Worm (Caenorhabditis elegans) whole organism, L1 larva: Measurements from ENCODE around the gene vha-2.
A peak's percentile ranks its signal among the peaks of the same experiment; 100 is the strongest.

ENCODE experiments used
- C04F5.9 ChIP-seq: sonication (generic microtip); optimal IDR thresholded peaks from 2 replicates; lab custom pipeline; 2016; ENCODE audit warnings: missing genetic modification characterization, missing compliant biosample characterization
- F16B12.6 ChIP-seq: fragments of 150-350 bp; optimal IDR thresholded peaks from 2 replicates; lab custom pipeline; 2014; ENCODE audit warnings: missing biosample characterization, missing genetic modification characterization
- Y116A8C.19 ChIP-seq: sonication (generic microtip); optimal IDR thresholded peaks from 2 replicates; lab custom pipeline; 2016; ENCODE audit warnings: missing compliant biosample characterization, missing genetic modification characterization, borderline replicate concordance
- aly-2 ChIP-seq: fragments of 150-350 bp; optimal IDR thresholded peaks from 2 replicates; lab custom pipeline; 2014; ENCODE audit warnings: missing biosample characterization, missing genetic modification characterization
- blmp-1 ChIP-seq: fragments of 150-350 bp; optimal IDR thresholded peaks from 2 replicates; lab custom pipeline; 2014; ENCODE audit warnings: missing biosample characterization, missing genetic modification characterization
- ceh-88 ChIP-seq: fragments of 200-800 bp; sonication (Bioruptor generic); IDR thresholded peaks from 2 replicates; pipeline ENCODE4 v1.3.6; 2022; ENCODE audit warnings: missing genetic modification characterization, missing compliant biosample characterization
- ceh-90 ChIP-seq: sonication (generic microtip); optimal IDR thresholded peaks from 2 replicates; lab custom pipeline; 2016; ENCODE audit warnings: missing genetic modification characterization, missing compliant biosample characterization
- efl-1 ChIP-seq, 4 experiments: fragments of 150-350 bp; optimal IDR thresholded peaks in 3 of 4; peaks in 1 of 4; 1 replicate in 1 of 4; 2 replicates in 3 of 4; lab custom pipeline; 2014; ENCODE audit warnings: missing biosample characterization in 2 of 4, missing genetic modification characterization in 2 of 4, missing genetic modification reagents in 2 of 4
- efl-3 ChIP-seq: fragments of 200-800 bp; sonication (Bioruptor generic); optimal IDR thresholded peaks from 2 replicates; lab custom pipeline; 2018; ENCODE audit warnings: mild to moderate bottlenecking, missing genetic modification characterization, missing compliant biosample characterization
- egl-13 ChIP-seq: sonication (generic microtip); optimal IDR thresholded peaks from 2 replicates; lab custom pipeline; 2016; ENCODE audit warnings: missing genotype, missing genetic modification reagents, missing genetic modification characterization, missing compliant biosample characterization
- egl-27 ChIP-seq, 2 experiments: fragments of 150-350 bp in 1 of 2; sonication (generic microtip); optimal IDR thresholded peaks; 3 replicates each; lab custom pipeline; 2017 to 2018; ENCODE audit warnings: missing biosample characterization in 2 of 2, missing genetic modification characterization in 2 of 2, missing genetic modification reagents in 2 of 2
- elt-2 ChIP-seq: sonication (generic microtip); optimal IDR thresholded peaks from 2 replicates; lab custom pipeline; 2016; ENCODE audit warnings: missing genetic modification characterization, mild to moderate bottlenecking, inconsistent platforms, missing compliant biosample characterization, missing genetic modification reagents
- fkh-10 ChIP-seq: sonication (generic microtip); optimal IDR thresholded peaks from 2 replicates; lab custom pipeline; 2017; ENCODE audit warnings: missing biosample characterization, missing genetic modification reagents, missing genetic modification characterization
- fkh-8 ChIP-seq: sonication (generic microtip); optimal IDR thresholded peaks from 2 replicates; lab custom pipeline; 2016; ENCODE audit warnings: mild to moderate bottlenecking, missing genetic modification characterization, missing compliant biosample characterization
- hlh-17 ChIP-seq: fragments of 200-800 bp; sonication (Bioruptor generic); optimal IDR thresholded peaks from 2 replicates; lab custom pipeline; 2018; ENCODE audit warnings: missing genetic modification characterization, mild to moderate bottlenecking, missing compliant biosample characterization, moderate library complexity, borderline replicate concordance
- hlh-4 ChIP-seq: sonication (generic microtip); optimal IDR thresholded peaks from 2 replicates; lab custom pipeline; 2016; ENCODE audit warnings: mild to moderate bottlenecking, missing genetic modification characterization, missing compliant biosample characterization
- hpl-2 ChIP-seq: fragments of 150-350 bp; optimal IDR thresholded peaks from 2 replicates; lab custom pipeline; 2014; ENCODE audit warnings: missing biosample characterization, missing genetic modification reagents, missing genetic modification characterization
- jun-1 ChIP-seq: fragments of 150-350 bp; optimal IDR thresholded peaks from 2 replicates; lab custom pipeline; 2014; ENCODE audit warnings: missing biosample characterization, missing genetic modification reagents, missing genetic modification characterization
- lin-13 ChIP-seq: fragments of 150-350 bp; optimal IDR thresholded peaks from 2 replicates; lab custom pipeline; 2014; ENCODE audit warnings: missing biosample characterization, missing genetic modification reagents, missing genetic modification characterization
- lin-35 ChIP-seq, 2 experiments: fragments of 150-350 bp; optimal IDR thresholded peaks; 2 replicates each; lab custom pipeline; 2014; ENCODE audit warnings: missing biosample characterization in 2 of 2, missing genetic modification characterization in 2 of 2, missing genetic modification reagents in 2 of 2
- lin-39 ChIP-seq: fragments of 150-350 bp; optimal IDR thresholded peaks from 2 replicates; lab custom pipeline; 2014; ENCODE audit warnings: missing biosample characterization, missing genetic modification reagents, missing genetic modification characterization
- lsy-2 ChIP-seq, 2 experiments: fragments of 150-350 bp; optimal IDR thresholded peaks; 2 replicates each; lab custom pipeline; 2014; ENCODE audit warnings: missing biosample characterization in 2 of 2, missing genetic modification characterization in 2 of 2
- nhr-11 ChIP-seq: fragments of 150-350 bp; optimal IDR thresholded peaks from 2 replicates; lab custom pipeline; 2014; ENCODE audit warnings: missing biosample characterization, missing genetic modification characterization
- nhr-12 ChIP-seq: sonication (generic microtip); optimal IDR thresholded peaks from 2 replicates; lab custom pipeline; 2017; ENCODE audit warnings: missing biosample characterization, missing genetic modification characterization
- nhr-19 ChIP-seq: fragments of 200-800 bp; sonication (Bioruptor generic); conservative IDR thresholded peaks from 2 replicates; pipeline ENCODE4 v1.3.6; 2022; ENCODE audit warnings: missing genetic modification characterization, missing compliant biosample characterization
- nhr-20 ChIP-seq: sonication (generic microtip); optimal IDR thresholded peaks from 2 replicates; lab custom pipeline; 2016; ENCODE audit warnings: mild to moderate bottlenecking, missing genetic modification characterization, missing compliant biosample characterization
- nhr-47 ChIP-seq: sonication (generic microtip); optimal IDR thresholded peaks from 2 replicates; lab custom pipeline; 2016; ENCODE audit warnings: mild to moderate bottlenecking, missing genetic modification characterization, moderate library complexity, missing compliant biosample characterization
- nhr-71 ChIP-seq: sonication (generic microtip); optimal IDR thresholded peaks from 2 replicates; lab custom pipeline; 2016; ENCODE audit warnings: mild to moderate bottlenecking, missing genetic modification characterization, moderate library complexity, missing compliant biosample characterization
- nhr-76 ChIP-seq: sonication (generic microtip); optimal IDR thresholded peaks from 2 replicates; lab custom pipeline; 2017; ENCODE audit warnings: missing biosample characterization, missing genetic modification characterization
- nhr-85 ChIP-seq: sonication (generic microtip); peaks from one replicate; lab custom pipeline; 2016; ENCODE audit warnings: missing genetic modification characterization, inconsistent platforms, missing compliant biosample characterization
- pax-3 ChIP-seq: fragments of 200-800 bp; sonication (Bioruptor generic); optimal IDR thresholded peaks from 2 replicates; lab custom pipeline; 2018; ENCODE audit warnings: mild to moderate bottlenecking, missing genetic modification characterization, moderate library complexity, missing compliant biosample characterization
- pqm-1 ChIP-seq: sonication (generic microtip); optimal IDR thresholded peaks from 3 replicates; lab custom pipeline; 2017; ENCODE audit warnings: missing biosample characterization, missing genetic modification characterization
- snu-23 ChIP-seq: sonication (generic microtip); optimal IDR thresholded peaks from 2 replicates; lab custom pipeline; 2016; ENCODE audit warnings: missing genetic modification characterization, missing compliant biosample characterization
- sox-4 ChIP-seq: sonication (generic microtip); optimal IDR thresholded peaks from 2 replicates; lab custom pipeline; 2016; ENCODE audit warnings: missing genetic modification characterization, missing compliant biosample characterization
- swsn-7 ChIP-seq: sonication (generic microtip); optimal IDR thresholded peaks from 2 replicates; lab custom pipeline; 2016; ENCODE audit warnings: missing genetic modification characterization, missing compliant biosample characterization
- tbx-2 ChIP-seq: sonication (generic microtip); optimal IDR thresholded peaks from 2 replicates; lab custom pipeline; 2016; ENCODE audit warnings: missing genetic modification characterization, missing compliant biosample characterization
- unc-130 ChIP-seq: fragments of 150-350 bp; optimal IDR thresholded peaks from 2 replicates; lab custom pipeline; 2017; ENCODE audit warnings: missing biosample characterization, missing genetic modification characterization, inconsistent platforms
- unc-62 ChIP-seq: fragments of 150-350 bp; optimal IDR thresholded peaks from 2 replicates; lab custom pipeline; 2014; ENCODE audit warnings: missing biosample characterization, missing genetic modification reagents, missing genetic modification characterization
- unc-86 ChIP-seq: sonication (generic microtip); optimal IDR thresholded peaks from 2 replicates; lab custom pipeline; 2016; ENCODE audit warnings: missing genetic modification characterization, missing compliant biosample characterization
- unc-98 ChIP-seq: fragments of 200-800 bp; sonication (Bioruptor generic); IDR thresholded peaks from 2 replicates; pipeline ENCODE4 v1.3.6; 2022; ENCODE audit warnings: missing genetic modification characterization, missing compliant biosample characterization
- xbp-1 ChIP-seq: sonication (generic microtip); optimal IDR thresholded peaks from 2 replicates; lab custom pipeline; 2016; ENCODE audit warnings: missing genetic modification characterization, missing compliant biosample characterization
- zag-1 ChIP-seq: fragments of 150-350 bp; optimal IDR thresholded peaks from 2 replicates; lab custom pipeline; 2014; ENCODE audit warnings: missing biosample characterization, missing genetic modification characterization
- zip-4 ChIP-seq: fragments of 200-800 bp; sonication (Bioruptor generic); optimal IDR thresholded peaks from 2 replicates; lab custom pipeline; 2018; ENCODE audit warnings: mild to moderate bottlenecking, missing genetic modification characterization, moderate library complexity, missing compliant biosample characterization
- ztf-11 ChIP-seq, 2 experiments: sonication (generic microtip); optimal IDR thresholded peaks; 2 replicates each; lab custom pipeline; 2016 to 2017; ENCODE audit warnings: missing genetic modification characterization in 2 of 2, missing biosample characterization in 1 of 2, missing compliant biosample characterization in 1 of 2
- ztf-4 ChIP-seq: fragments of 150-350 bp; optimal IDR thresholded peaks from 2 replicates; lab custom pipeline; 2014; ENCODE audit warnings: missing biosample characterization, missing genetic modification characterization

The vha-2 gene

ce11 chrIII:9780665-9781304, 1.2 kb upstream of the vha-2 start, which contains the start of gene vha-1 (continued):
- TF ChIP-seq ztf-11 (tag; optimal IDR thresholded peaks at IDR 0.05; lab: Kevin White, UChicago) (peak in 1 of 2 experiments; percentile 18), ztf-4 (tag; lab: Kevin White, UChicago) (no peak), nhr-76 (no peak), fkh-10 (GFP tag; lab: Kevin White, UChicago) (peak; percentile 2), unc-86 (peak; percentile 55), ceh-90 (tag; lab: Kevin White, UChicago) (no peak), C04F5.9 (tag; lab: Kevin White, UChicago) (no peak), hlh-4 (no peak), lin-35 (GFP tag; optimal IDR thresholded peaks at IDR 0.05; lab: Kevin White, UChicago) (peak; percentile 88 to 91), elt-2 (tag; lab: Kevin White, UChicago) (no peak)

- TF ChIP-seq efl-1 (optimal IDR thresholded peaks at IDR 0.05; lab: Kevin White, UChicago) (no peak), efl-1 (GFP tag; optimal IDR thresholded peaks at IDR 0.05 in 1 of 2; lab: Kevin White, UChicago) (peak in 1 of 2 experiments; percentile 93), aly-2 (tag; lab: Kevin White, UChicago) (no peak)
Observed at ce11 chrIII:9782483-9783081, 618 bp downstream of the vha-2 start, which contains the start of gene R10E11.6. TSS of gene R10E11.6 (plus strand) at chrIII:9783006.

ce11 chrIII:9783133-9783590, 1.2 kb downstream of the vha-2 start:
- no peak for TF ChIP-seq ceh-88 (GFP tag; lab: Robert Waterston, UW)
- no peak for TF ChIP-seq hlh-4
- TF ChIP-seq nhr-19 (GFP tag; lab: Robert Waterston, UW), result peak; percentile 37
- TF ChIP-seq nhr-85 (tag; lab: Kevin White, UChicago), result peak; percentile 23
- TF ChIP-seq fkh-8 (tag; lab: Kevin White, UChicago), result no peak
- TF ChIP-seq nhr-11 (tag; lab: Kevin White, UChicago), result no peak
- no peak for TF ChIP-seq egl-13 (tag; lab: Kevin White, UChicago)
- no peak for TF ChIP-seq lin-13 (GFP tag; lab: Kevin White, UChicago)
- TF ChIP-seq jun-1, result no peak
- no peak for TF ChIP-seq unc-86
- TF ChIP-seq lsy-2 (tag; optimal IDR thresholded peaks at IDR 0.05; lab: Kevin White, UChicago), result peak in 1 of 2 experiments; percentile 37
- no peak for TF ChIP-seq fkh-10 (GFP tag; lab: Kevin White, UChicago)
- no peak for TF ChIP-seq zip-4 (GFP tag; lab: Kevin White, UChicago)
- no peak for TF ChIP-seq unc-62 (GFP tag; lab: Kevin White, UChicago)
- TF ChIP-seq pqm-1 (tag; lab: Kevin White, UChicago), result no peak
- TF ChIP-seq F16B12.6, result no peak
- TF ChIP-seq zag-1 (tag; lab: Kevin White, UChicago), result no peak
- peak; percentile 33 for TF ChIP-seq nhr-47 (tag; lab: Kevin White, UChicago)
- no peak for TF ChIP-seq pax-3 (tag; lab: Kevin White, UChicago)
- no peak for TF ChIP-seq lin-39 (tag; lab: Kevin White, UChicago)
- TF ChIP-seq unc-98 (GFP tag; lab: Robert Waterston, UW), result no peak
- no peak for TF ChIP-seq blmp-1 (tag; lab: Kevin White, UChicago)
- TF ChIP-seq nhr-20 (tag; lab: Kevin White, UChicago), result peak; percentile 6
- TF ChIP-seq swsn-7 (tag; lab: Kevin White, UChicago), result no peak
- no peak for TF ChIP-seq sox-4 (tag; lab: Kevin White, UChicago)
- no peak for TF ChIP-seq Y116A8C.19 (tag; lab: Kevin White, UChicago)
- no peak for TF ChIP-seq ceh-90 (tag; lab: Kevin White, UChicago)
- TF ChIP-seq tbx-2 (tag; lab: Kevin White, UChicago), result no peak
- TF ChIP-seq efl-3 (GFP tag; lab: Kevin White, UChicago), result no peak
- TF ChIP-seq snu-23 (GFP tag; lab: Kevin White, UChicago), result peak; percentile 9
- TF ChIP-seq nhr-71 (tag; lab: Kevin White, UChicago), result peak; percentile 32
- TF ChIP-seq aly-2 (tag; lab: Kevin White, UChicago), result peak; percentile 51
- no peak for TF ChIP-seq egl-27 (tag; optimal IDR thresholded peaks at IDR 0.05; lab: Kevin White, UChicago)
- no peak for TF ChIP-seq hlh-17 (GFP tag; lab: Kevin White, UChicago)
- peak in 1 of 2 experiments; percentile 4 for TF ChIP-seq lin-35 (GFP tag; optimal IDR thresholded peaks at IDR 0.05; lab: Kevin White, UChicago)
- no peak for TF ChIP-seq hpl-2 (GFP tag; lab: Kevin White, UChicago)
- peak in 1 of 2 experiments; percentile 7 for TF ChIP-seq efl-1 (optimal IDR thresholded peaks at IDR 0.05; lab: Kevin White, UChicago)
- no peak for TF ChIP-seq efl-1 (GFP tag; optimal IDR thresholded peaks at IDR 0.05 in 1 of 2; lab: Kevin White, UChicago)
- TF ChIP-seq xbp-1 (tag; lab: Kevin White, UChicago), result no peak
- no peak for TF ChIP-seq unc-130 (tag; lab: Kevin White, UChicago)
- no peak for TF ChIP-seq nhr-12 (tag; lab: Kevin White, UChicago)
- peak; percentile 43 for TF ChIP-seq ztf-4 (tag; lab: Kevin White, UChicago)
